Worm (Caenorhabditis elegans) whole organism, L4/young adult: ENCODE measurements around the gene tut-2.

Source experiments
- W03F9.2 ChIP-seq: fragments of 150-350 bp; optimal IDR thresholded peaks from 2 replicates; lab custom pipeline; 2014; ENCODE audit warnings: missing biosample characterization, missing genetic modification characterization
- dao-5 ChIP-seq: sonication (generic microtip); optimal IDR thresholded peaks from 2 replicates; lab custom pipeline; 2016; ENCODE audit warnings: missing genotype, missing genetic modification characterization, moderate library complexity, missing compliant biosample characterization
- him-1 ChIP-seq: sonication (generic microtip); optimal IDR thresholded peaks from 2 replicates; lab custom pipeline; 2016; ENCODE audit warnings: missing genotype, missing genetic modification reagents, missing genetic modification characterization, missing compliant biosample characterization

DNA sequence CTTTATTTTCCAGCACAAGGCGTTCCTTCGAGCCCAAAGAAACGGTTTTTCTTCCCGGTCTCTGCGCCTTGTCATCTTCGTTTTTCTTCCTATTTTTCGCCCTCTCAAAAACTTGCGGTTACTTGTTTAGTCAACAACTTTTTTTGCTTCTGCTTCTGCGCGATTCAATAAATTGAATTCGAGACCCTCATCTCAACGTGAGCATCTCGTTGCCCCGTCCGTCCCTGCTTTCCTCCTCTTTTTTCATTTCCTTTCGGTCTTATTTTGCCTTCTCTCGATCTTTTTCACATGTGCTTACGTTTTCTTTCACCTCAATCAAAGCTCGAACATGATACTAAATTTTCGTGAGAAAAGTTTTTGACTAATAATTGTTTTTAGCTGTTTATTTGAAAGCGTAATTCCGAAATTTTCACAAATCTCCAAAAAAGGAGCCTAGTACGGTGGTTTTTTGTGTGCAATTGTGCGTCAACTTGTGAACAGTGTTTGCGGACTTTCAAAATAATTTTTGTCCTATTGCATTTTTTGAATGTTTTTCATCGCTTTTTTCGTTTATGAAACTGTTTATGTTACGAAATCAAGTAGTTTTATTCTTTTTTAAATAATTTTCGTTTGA lies 22.1 kb downstream of the tut-2 start:
- TF ChIP-seq him-1 (tag; lab: Kevin White, UChicago): no peak
- TF ChIP-seq dao-5: no peak
- no peak for TF ChIP-seq W03F9.2
